Worm (Caenorhabditis elegans): Measurements from ENCODE around the gene F59B10.5.
A peak's percentile ranks its signal among the peaks of the same experiment; 100 is the strongest.

DNA sequence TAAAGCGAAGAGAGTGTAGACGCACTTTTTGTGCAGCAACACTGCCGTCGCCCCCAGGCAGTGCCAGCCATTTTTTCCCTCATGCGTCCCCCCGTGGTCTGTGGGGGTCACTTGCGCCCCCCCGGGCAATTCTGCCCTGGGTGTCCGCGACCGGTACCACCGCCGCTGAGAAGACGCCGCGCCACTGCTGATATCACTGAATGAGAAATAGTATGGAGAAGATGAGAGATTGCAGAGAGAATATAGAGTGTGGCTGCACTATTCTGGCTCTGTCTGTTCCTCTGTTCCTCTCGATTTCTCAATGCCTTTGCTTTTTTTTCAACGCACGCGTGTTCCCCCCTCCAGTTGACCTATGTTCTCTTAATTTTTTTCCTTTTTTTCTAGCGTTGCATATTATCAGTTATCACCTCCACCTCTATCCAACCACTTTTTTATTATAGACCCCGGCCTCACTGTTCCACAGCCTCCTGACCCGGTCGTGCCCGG, 4.2 kb upstream of the F59B10.5 start, which contains the start of gene mab-10:
- TF ChIP-seq pha-4 (tag; optimal IDR thresholded peaks at IDR 0.05) (peak; percentile 22), ama-1 (optimal IDR thresholded peaks at IDR 0.05) (no peak), ceh-82 (tag; optimal IDR thresholded peaks at IDR 0.05) (no peak), fkh-10 (GFP tag; optimal IDR thresholded peaks at IDR 0.05) (no peak), tbx-2 (tag; optimal IDR thresholded peaks at IDR 0.05) (peak; percentile 23)

All from whole organism, L3 larva.